Fruit fly (Drosophila melanogaster): ENCODE results near the gene CheB93b.
A peak's percentile ranks its signal among the peaks of the same experiment; 100 is the strongest.

CheB93b gene

DNA sequence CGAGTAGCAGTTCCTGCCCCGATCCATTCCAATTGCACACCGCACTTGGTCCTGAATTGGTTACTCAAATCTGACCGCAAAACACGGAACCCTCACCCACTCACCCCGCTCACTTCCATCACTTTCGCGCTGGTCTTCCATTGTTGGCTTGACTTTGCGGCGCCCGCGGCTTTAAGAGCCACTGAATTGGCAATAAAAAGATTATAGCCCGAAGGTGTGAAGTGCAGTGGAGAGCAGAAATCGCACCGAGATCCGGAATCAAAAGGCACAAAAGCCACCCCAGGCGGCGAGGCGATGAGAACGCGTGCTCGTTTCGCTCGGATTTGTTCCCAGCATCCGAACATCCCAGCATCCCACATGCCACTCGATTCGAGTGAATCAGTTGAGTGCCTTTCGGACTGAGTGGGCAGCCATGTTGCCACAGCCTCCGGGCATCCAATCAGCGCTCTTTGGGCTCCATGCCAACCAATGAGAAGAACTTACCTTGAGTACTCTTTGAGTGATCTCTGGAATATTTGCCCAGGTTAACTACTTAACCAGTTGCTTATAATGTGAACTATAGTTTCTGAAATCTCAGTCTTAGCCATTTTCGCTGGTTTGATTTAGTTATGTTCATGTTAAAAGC lies 21.5 kb upstream of the CheB93b start:
- TF ChIP-seq Blimp-1 (GFP tag; optimal IDR thresholded peaks at IDR 0.05) (no peak), CG31627 (GFP tag; optimal IDR thresholded peaks at IDR 0.05) (no peak), Sox15 (GFP tag; optimal IDR thresholded peaks at IDR 0.05) (no peak), Eip75B (GFP tag; optimal IDR thresholded peaks at IDR 0.05) (no peak)

- TF ChIP-seq dac (GFP tag; optimal IDR thresholded peaks at IDR 0.05) = no peak
- no peak for TF ChIP-seq Ets21C (GFP tag; optimal IDR thresholded peaks at IDR 0.05)
- no peak for TF ChIP-seq CG6163 (GFP tag; IDR thresholded peaks at IDR 0.05)
- TF ChIP-seq Eip75B (GFP tag; optimal IDR thresholded peaks at IDR 0.05) = no peak
- TF ChIP-seq Gug (GFP tag; IDR thresholded peaks at IDR 0.05) = no peak
- TF ChIP-seq CG6808 (GFP tag; optimal IDR thresholded peaks at IDR 0.05) = no peak
- no peak for TF ChIP-seq Sox15 (GFP tag; optimal IDR thresholded peaks at IDR 0.05)
- TF ChIP-seq Hr39 (GFP tag; optimal IDR thresholded peaks at IDR 0.05) = no peak
- TF ChIP-seq esn (GFP tag; optimal IDR thresholded peaks at IDR 0.05) = no peak
- no peak for TF ChIP-seq CG7368 (GFP tag; optimal IDR thresholded peaks at IDR 0.05)
- TF ChIP-seq lz (GFP tag; optimal IDR thresholded peaks at IDR 0.05) = no peak
- no peak for TF ChIP-seq CG9139 (GFP tag; optimal IDR thresholded peaks at IDR 0.05)
- no peak for TF ChIP-seq Met (GFP tag; optimal IDR thresholded peaks at IDR 0.05)
These were observed 20.4 kb upstream of the CheB93b start, which contains the start of gene bap for dm6 chr3R:21388564-21388963. bap (plus strand) TSS chr3R:21388880.

- TF ChIP-seq dsx (GFP tag; optimal IDR thresholded peaks at IDR 0.05; ENCODE audit: poor library complexity, severe bottlenecking) (no peak), OdsH (GFP tag; optimal IDR thresholded peaks at IDR 0.05) (no peak), fd85E (GFP tag; optimal IDR thresholded peaks at IDR 0.05) (no peak), achi (GFP tag; optimal IDR thresholded peaks at IDR 0.05) (no peak), Sox102F (GFP tag; optimal IDR thresholded peaks at IDR 0.05) (no peak), CG4318 (GFP tag; optimal IDR thresholded peaks at IDR 0.05) (no peak), Smox (GFP tag; optimal IDR thresholded peaks at IDR 0.05) (no peak), CG3919 (GFP tag; optimal IDR thresholded peaks at IDR 0.05) (no peak), Gug (GFP tag; IDR thresholded peaks at IDR 0.05) (no peak), CG7368 (GFP tag; optimal IDR thresholded peaks at IDR 0.05) (no peak), CG10669 (GFP tag; optimal IDR thresholded peaks at IDR 0.05) (no peak), CG16779 (tag; optimal IDR thresholded peaks at IDR 0.05) (no peak), fkh (GFP tag; optimal IDR thresholded peaks at IDR 0.05) (no peak), Hr4 (GFP tag; optimal IDR thresholded peaks at IDR 0.05) (no peak), svp (GFP tag) (no peak), acj6 (GFP tag; optimal IDR thresholded peaks at IDR 0.05) (no peak), CG8632 (GFP tag; optimal IDR thresholded peaks at IDR 0.05) (no peak), net (GFP tag; optimal IDR thresholded peaks at IDR 0.05) (no peak)
These were observed 18.0 kb upstream of the CheB93b start for dm6 chr3R:21390959-21391358.

DNA sequence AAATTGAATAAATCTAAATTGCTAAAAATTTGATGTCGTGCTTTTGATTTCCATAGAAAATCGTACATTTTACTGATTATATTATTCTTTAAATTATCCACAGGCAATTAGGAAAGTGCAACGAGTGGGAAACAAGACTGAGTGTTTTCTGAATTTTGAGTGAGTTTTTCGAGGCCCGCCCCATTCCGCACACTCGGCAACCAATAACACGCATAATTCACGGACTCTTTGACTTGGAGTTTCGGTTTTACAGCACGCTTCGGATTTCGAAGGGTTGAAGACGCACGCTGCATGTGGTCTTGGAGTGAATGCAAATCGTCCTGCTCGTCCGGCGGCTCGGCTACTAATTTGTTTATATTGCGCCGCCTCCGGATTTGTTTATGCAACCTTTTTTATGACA lies 16.7 kb upstream of the CheB93b start:
- no peak for TF ChIP-seq Hr4 (GFP tag; optimal IDR thresholded peaks at IDR 0.05)
- TF ChIP-seq achi (GFP tag; optimal IDR thresholded peaks at IDR 0.05) = no peak
- TF ChIP-seq fd59A (GFP tag; optimal IDR thresholded peaks at IDR 0.05) = no peak
- no peak for TF ChIP-seq svp (GFP tag)

- TF ChIP-seq acj6 (GFP tag; optimal IDR thresholded peaks at IDR 0.05) = no peak
- peak; percentile 62 for TF ChIP-seq svp (GFP tag)
These were observed 15.8 kb upstream of the CheB93b start for dm6 chr3R:21393005-21393729.

All from whole organism, prepupa.